Worm (Caenorhabditis elegans) whole organism, L4/young adult: ENCODE data around the gene mff-1.

Source experiments
- W03F9.2 ChIP-seq: fragments of 150-350 bp; optimal IDR thresholded peaks from 2 replicates; lab custom pipeline; 2014; ENCODE audit warnings: missing biosample characterization, missing genetic modification characterization
- dao-5 ChIP-seq: sonication (generic microtip); optimal IDR thresholded peaks from 2 replicates; lab custom pipeline; 2016; ENCODE audit warnings: missing genotype, missing genetic modification characterization, moderate library complexity, missing compliant biosample characterization
- him-1 ChIP-seq: sonication (generic microtip); optimal IDR thresholded peaks from 2 replicates; lab custom pipeline; 2016; ENCODE audit warnings: missing genotype, missing genetic modification reagents, missing genetic modification characterization, missing compliant biosample characterization

ce11 chrX:13021446-13021845 is 34.4 kb upstream of the mff-1 start:
- TF ChIP-seq him-1 (tag; lab: Kevin White, UChicago) (no peak), W03F9.2 (tag; lab: Kevin White, UChicago) (no peak), dao-5 (tag; lab: Kevin White, UChicago) (no peak)
